Fruit fly (Drosophila melanogaster): Measurements from ENCODE around the gene Nuak.

Gene Nuak

dm6 chr3R:10353932-10354703 is 90.0 kb downstream of the Nuak start (continued):
- no peak for TF ChIP-seq Rx (GFP tag; IDR thresholded peaks at IDR 0.05)
- TF ChIP-seq ash1 (GFP tag; optimal IDR thresholded peaks at IDR 0.05) = peak; percentile 29
- TF ChIP-seq lilli (GFP tag; optimal IDR thresholded peaks at IDR 0.05) = peak; percentile 3
- no peak for TF ChIP-seq danr (GFP tag; IDR thresholded peaks at IDR 0.05)
- TF ChIP-seq CG30403 (GFP tag; optimal IDR thresholded peaks at IDR 0.05) = peak; percentile 42
- no peak for TF ChIP-seq fd64A (GFP tag; optimal IDR thresholded peaks at IDR 0.05)
- TF ChIP-seq CG3838 (GFP tag; optimal IDR thresholded peaks at IDR 0.05) = no peak
- no peak for TF ChIP-seq abd-A (tag; optimal IDR thresholded peaks at IDR 0.05)
- no peak for TF ChIP-seq CG8944 (GFP tag; optimal IDR thresholded peaks at IDR 0.05)
- peak; percentile 73 for TF ChIP-seq CG12391 (tag; optimal IDR thresholded peaks at IDR 0.05)
- no peak for TF ChIP-seq bab2 (GFP tag; optimal IDR thresholded peaks at IDR 0.05)
- peak; percentile 40 for TF ChIP-seq Oli (tag; optimal IDR thresholded peaks at IDR 0.05)
- TF ChIP-seq CG18262 (tag; optimal IDR thresholded peaks at IDR 0.05) = peak; percentile 75
- peak; percentile 40 for TF ChIP-seq Blimp-1 (GFP tag; optimal IDR thresholded peaks at IDR 0.05)
- no peak for TF ChIP-seq ken (GFP tag; IDR thresholded peaks at IDR 0.05)
- TF ChIP-seq btn (GFP tag; optimal IDR thresholded peaks at IDR 0.05) = no peak
- peak; percentile 85 for TF ChIP-seq ac (GFP tag; optimal IDR thresholded peaks at IDR 0.05)
- no peak for TF ChIP-seq CG1792 (GFP tag; optimal IDR thresholded peaks at IDR 0.05)
- TF ChIP-seq CG14710 (tag; optimal IDR thresholded peaks at IDR 0.05) = peak; percentile 63
- no peak for TF ChIP-seq inv (GFP tag; IDR thresholded peaks at IDR 0.05; ENCODE audit: partially characterized antibody)
- peak; percentile 9 for TF ChIP-seq Chrac-16 (GFP tag; optimal IDR thresholded peaks at IDR 0.05)
- TF ChIP-seq bbx (GFP tag; IDR thresholded peaks at IDR 0.05; ENCODE audit: partially characterized antibody) = no peak
- TF ChIP-seq CG17829 (tag; optimal IDR thresholded peaks at IDR 0.05) = peak; percentile 67
- no peak for TF ChIP-seq H15 (GFP tag; IDR thresholded peaks at IDR 0.05)
- peak; percentile 13 for TF ChIP-seq Xbp1 (GFP tag; optimal IDR thresholded peaks at IDR 0.05)
- no peak for TF ChIP-seq CG8478 (optimal IDR thresholded peaks at IDR 0.05)
- no peak for TF ChIP-seq CG4404 (GFP tag; IDR thresholded peaks at IDR 0.05)
- TF ChIP-seq ATbp (GFP tag; optimal IDR thresholded peaks at IDR 0.05) = peak; percentile 5
- no peak for TF ChIP-seq scrt (GFP tag; optimal IDR thresholded peaks at IDR 0.05)
- peak; percentile 60 for TF ChIP-seq nmo (GFP tag; optimal IDR thresholded peaks at IDR 0.05)
- TF ChIP-seq Max (GFP tag; optimal IDR thresholded peaks at IDR 0.05) = peak; percentile 4
- no peak for TF ChIP-seq CG31388 (GFP tag; optimal IDR thresholded peaks at IDR 0.05)
- peak; percentile 2 for TF ChIP-seq cg (GFP tag; optimal IDR thresholded peaks at IDR 0.05)
- TF ChIP-seq CG18599 (GFP tag; optimal IDR thresholded peaks at IDR 0.05) = peak; percentile 43
- peak; percentile 31 for TF ChIP-seq twi (tag; optimal IDR thresholded peaks at IDR 0.05)
- TF ChIP-seq CG9727 (GFP tag; optimal IDR thresholded peaks at IDR 0.05) = peak; percentile 54
- peak; percentile 59 for TF ChIP-seq gcm (GFP tag; optimal IDR thresholded peaks at IDR 0.05)
- TF ChIP-seq CG6254 (GFP tag; optimal IDR thresholded peaks at IDR 0.05) = peak; percentile 18
- TF ChIP-seq nom (GFP tag; optimal IDR thresholded peaks at IDR 0.05) = no peak
- peak; percentile 67 for TF ChIP-seq gem (tag; optimal IDR thresholded peaks at IDR 0.05)
- peak; percentile 30 for TF ChIP-seq CG17385 (GFP tag; optimal IDR thresholded peaks at IDR 0.05)
- TF ChIP-seq Taf1 (GFP tag; IDR thresholded peaks at IDR 0.05) = no peak
- TF ChIP-seq CoRest (tag; optimal IDR thresholded peaks at IDR 0.05) = peak; percentile 57
- peak; percentile 34 for TF ChIP-seq unpg (GFP tag; optimal IDR thresholded peaks at IDR 0.05)
- TF ChIP-seq CG7839 (tag; optimal IDR thresholded peaks at IDR 0.05) = peak; percentile 41
- no peak for TF ChIP-seq CG10462 (GFP tag; optimal IDR thresholded peaks at IDR 0.05)
- peak; percentile 50 for TF ChIP-seq onecut (GFP tag; IDR thresholded peaks at IDR 0.05)
- TF ChIP-seq exex (tag; optimal IDR thresholded peaks at IDR 0.05) = no peak
- TF ChIP-seq Camta (GFP tag; optimal IDR thresholded peaks at IDR 0.05) = no peak

Measured in whole organism, embryonic.